Worm (Caenorhabditis elegans): ENCODE data around the gene xbp-1.

The xbp-1 gene

ce11 chrIII:4170903-4171377 is 22.7 kb upstream of the xbp-1 start, which contains the start of the genes rnf-121 and C16C10.4 (continued):
- TF ChIP-seq ztf-7 (tag; optimal IDR thresholded peaks at IDR 0.05): peak; percentile 50
- TF ChIP-seq unc-62 (GFP tag; optimal IDR thresholded peaks at IDR 0.05 in 1 of 2): no peak
- TF ChIP-seq unc-62 (tag; optimal IDR thresholded peaks at IDR 0.05): no peak
- no peak for TF ChIP-seq pqm-1 (tag; optimal IDR thresholded peaks at IDR 0.05)
- no peak for TF ChIP-seq F26F4.8 (GFP tag; conservative IDR thresholded peaks at IDR 0.05)
- TF ChIP-seq daf-8 (GFP tag; IDR thresholded peaks at IDR 0.05): no peak
- peak; percentile 37 for TF ChIP-seq F10B5.3 (tag; optimal IDR thresholded peaks at IDR 0.05)
- TF ChIP-seq lim-7 (GFP tag; IDR thresholded peaks at IDR 0.05): peak; percentile 58; the same call in 1 of the 2 replicates
- no peak for TF ChIP-seq mdl-1 (tag; optimal IDR thresholded peaks at IDR 0.05)
- TF ChIP-seq nhr-42 (GFP tag; IDR thresholded peaks at IDR 0.05): no peak
- TF ChIP-seq aly-2 (tag; optimal IDR thresholded peaks at IDR 0.05): no peak
- no peak for TF ChIP-seq zfp-2 (tag; optimal IDR thresholded peaks at IDR 0.05)
- no peak; the same call in 1 of the 2 replicates for TF ChIP-seq T26A8.4 (GFP tag; IDR thresholded peaks at IDR 0.05)
- peak; percentile 11 for TF ChIP-seq F37D6.2 (tag; optimal IDR thresholded peaks at IDR 0.05)
- TF ChIP-seq egl-27 (tag; optimal IDR thresholded peaks at IDR 0.05): no peak
- TF ChIP-seq fkh-10 (GFP tag; optimal IDR thresholded peaks at IDR 0.05): no peak
- TF ChIP-seq rbr-2 (tag; optimal IDR thresholded peaks at IDR 0.05): peak; percentile 54
- no peak for TF ChIP-seq nhr-111 (GFP tag; optimal IDR thresholded peaks at IDR 0.05)
- no peak for TF ChIP-seq lin-13 (GFP tag; optimal IDR thresholded peaks at IDR 0.05)
- peak; percentile 29 for TF ChIP-seq dve-1 (tag; optimal IDR thresholded peaks at IDR 0.05; ENCODE audit: insufficient read depth)
- no peak for TF ChIP-seq zag-1 (tag; optimal IDR thresholded peaks at IDR 0.05)
- no peak for TF ChIP-seq daf-12 (tag; optimal IDR thresholded peaks at IDR 0.05)
- TF ChIP-seq jun-1 (tag; optimal IDR thresholded peaks at IDR 0.05): no peak
- no peak for TF ChIP-seq ceh-32 (tag; optimal IDR thresholded peaks at IDR 0.05; ENCODE audit: poor library complexity)
- no peak for TF ChIP-seq dmd-9 (GFP tag; IDR thresholded peaks at IDR 0.05)
- TF ChIP-seq tra-1 (GFP tag; IDR thresholded peaks at IDR 0.05): no peak
- no peak for TF ChIP-seq lin-39 (tag; optimal IDR thresholded peaks at IDR 0.05)

ce11 chrIII:4172210-4172609 is 21.4 kb upstream of the xbp-1 start:
- TF ChIP-seq arid-1 (GFP tag; conservative IDR thresholded peaks at IDR 0.05): peak; percentile 45; the same call in 1 of the 2 replicates
- peak; percentile 66; the same call in 1 of the 2 replicates for TF ChIP-seq snpc-1.2 (GFP tag; IDR thresholded peaks at IDR 0.05)
- peak; percentile 68 for TF ChIP-seq lin-38 (GFP tag; IDR thresholded peaks at IDR 0.05)
- TF ChIP-seq ctbp-1 (GFP tag; IDR thresholded peaks at IDR 0.05): 0 out of 2 replicates have a peak, but pooled peaks have one; percentile 29
- TF ChIP-seq Y105C5A.15 (GFP tag; IDR thresholded peaks at IDR 0.05): 0 out of 2 replicates have a peak, but pooled peaks have one; percentile 63
- TF ChIP-seq unc-130 (GFP tag; optimal IDR thresholded peaks at IDR 0.05): peak; percentile 45
- TF ChIP-seq daf-12 (tag; optimal IDR thresholded peaks at IDR 0.05): no peak
- TF ChIP-seq daf-16 (GFP tag; optimal IDR thresholded peaks at IDR 0.05): peak in 1 of 2 experiments; percentile 36
- TF ChIP-seq daf-16 (tag; optimal IDR thresholded peaks at IDR 0.05): no peak
- TF ChIP-seq D1046.2 (GFP tag; IDR thresholded peaks at IDR 0.05): no peak
- TF ChIP-seq F49E8.2 (tag; optimal IDR thresholded peaks at IDR 0.05; ENCODE audit: borderline replicate concordance): peak; percentile 83
- peak; percentile 60 for TF ChIP-seq Y48G9A.11 (GFP tag; IDR thresholded peaks at IDR 0.05)
- 0 out of 2 replicates have a peak, but pooled peaks have one; percentile 56 for TF ChIP-seq pha-4 (GFP tag; IDR thresholded peaks at IDR 0.05)
- no peak for TF ChIP-seq pha-4 (tag; optimal IDR thresholded peaks at IDR 0.05)
- no peak for TF ChIP-seq nhr-77 (tag; optimal IDR thresholded peaks at IDR 0.05)
- peak; percentile 84 for TF ChIP-seq aly-2 (tag; optimal IDR thresholded peaks at IDR 0.05)
- peak; percentile 39; the same call in 1 of the 2 replicates for TF ChIP-seq lin-1 (GFP tag; IDR thresholded peaks at IDR 0.05)
- TF ChIP-seq skn-1 (tag; optimal IDR thresholded peaks at IDR 0.05): no peak
- 0 out of 2 replicates have a peak, but pooled peaks have one; percentile 6 for TF ChIP-seq lim-7 (GFP tag; IDR thresholded peaks at IDR 0.05)
- no peak for TF ChIP-seq T20F7.1 (GFP tag; optimal IDR thresholded peaks at IDR 0.05)
- TF ChIP-seq egl-43 (GFP tag; IDR thresholded peaks at IDR 0.05): peak; percentile 30; the same call in 1 of the 2 replicates
- TF ChIP-seq Y5F2A.4 (GFP tag; optimal IDR thresholded peaks at IDR 0.05): peak; percentile 18
- TF ChIP-seq dmd-6 (GFP tag; IDR thresholded peaks at IDR 0.05): no peak
